Fruit fly (Drosophila melanogaster): ENCODE measurements around the gene CG42399.

dm6 chr2L:136747-137709, 16.1 kb downstream of the CG42399 start:
- TF ChIP-seq pan (optimal IDR thresholded peaks at IDR 0.05): no peak
- TF ChIP-seq usp (GFP tag; optimal IDR thresholded peaks at IDR 0.05): no peak
- TF ChIP-seq Dll (optimal IDR thresholded peaks at IDR 0.05): no peak

Measured in whole organism.